Fruit fly (Drosophila melanogaster): ENCODE results near the gene Lk6.
A peak's percentile ranks its signal among the peaks of the same experiment; 100 is the strongest.

Gene Lk6

DNA sequence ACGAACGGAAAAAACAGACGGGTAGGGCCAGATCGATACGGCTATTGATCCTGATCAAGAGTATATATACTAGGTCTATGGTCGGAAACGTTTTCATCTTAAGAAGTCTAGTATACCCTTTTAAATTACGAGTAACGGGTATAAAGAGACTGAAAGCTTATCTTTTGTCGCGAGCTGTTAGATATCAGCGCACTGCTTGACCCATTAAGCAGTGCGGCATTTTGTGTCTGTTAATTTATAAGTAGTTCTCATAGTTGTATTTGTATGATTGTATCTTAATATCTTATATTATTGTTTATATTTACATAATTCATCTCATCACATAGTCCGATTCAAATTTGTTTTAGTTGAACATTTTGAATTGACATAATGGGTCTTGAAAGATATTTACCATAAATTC, 43.4 kb upstream of the Lk6 start:
- peak; percentile 9 for TF ChIP-seq sd (tag; optimal IDR thresholded peaks at IDR 0.05)
- TF ChIP-seq CG4730 (GFP tag; IDR thresholded peaks at IDR 0.05), result no peak
- peak; percentile 58 for TF ChIP-seq exex (tag; optimal IDR thresholded peaks at IDR 0.05)
- no peak for TF ChIP-seq HLH4C (GFP tag; IDR thresholded peaks at IDR 0.05; ENCODE audit: partially characterized antibody)
- no peak for TF ChIP-seq Xbp1 (GFP tag; optimal IDR thresholded peaks at IDR 0.05)
- TF ChIP-seq z (GFP tag; IDR thresholded peaks at IDR 0.05), result no peak
- no peak for TF ChIP-seq Mrtf (GFP tag; IDR thresholded peaks at IDR 0.05)
- no peak for TF ChIP-seq CG7963 (GFP tag; IDR thresholded peaks at IDR 0.05; ENCODE audit: partially characterized antibody)
- no peak for TF ChIP-seq tll (GFP tag; optimal IDR thresholded peaks at IDR 0.05)
- no peak for TF ChIP-seq tap (tag; optimal IDR thresholded peaks at IDR 0.05)
- TF ChIP-seq pzg (GFP tag; optimal IDR thresholded peaks at IDR 0.05), result no peak
- peak; percentile 17 for TF ChIP-seq D19B (GFP tag; optimal IDR thresholded peaks at IDR 0.05)
- no peak for TF ChIP-seq ci (GFP tag; IDR thresholded peaks at IDR 0.05)
- peak; percentile 91 for TF ChIP-seq CG31365 (tag; optimal IDR thresholded peaks at IDR 0.05)
- TF ChIP-seq unc-4 (GFP tag; IDR thresholded peaks at IDR 0.05; ENCODE audit: partially characterized antibody), result no peak
- TF ChIP-seq Jarid2 (GFP tag; optimal IDR thresholded peaks at IDR 0.05), result no peak
- TF ChIP-seq CG10274 (GFP tag; optimal IDR thresholded peaks at IDR 0.05), result no peak
- TF ChIP-seq row (GFP tag; IDR thresholded peaks at IDR 0.05), result peak; percentile 27; the same call in 2 of the 3 replicates
- TF ChIP-seq CG2889 (GFP tag; IDR thresholded peaks at IDR 0.05), result no peak

DNA sequence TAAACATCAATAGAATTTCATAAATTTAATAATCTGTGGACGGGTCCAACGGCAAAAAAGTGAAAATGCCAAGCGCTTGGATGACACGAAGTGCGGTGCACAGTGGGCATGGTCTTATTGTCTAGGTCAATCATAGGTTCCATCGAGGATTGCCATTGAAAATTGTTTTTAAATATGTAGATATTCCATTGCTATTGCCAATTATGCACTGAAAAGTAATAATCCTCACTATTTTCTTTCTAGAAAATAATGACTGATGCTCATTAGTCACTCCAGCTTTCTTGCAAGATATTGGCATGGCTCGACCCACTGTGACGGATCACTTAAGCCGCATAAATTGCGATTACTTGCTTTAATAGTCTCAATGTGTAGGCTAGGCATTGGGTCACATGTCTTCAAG, 42.5 kb upstream of the Lk6 start:
- TF ChIP-seq Taf1 (GFP tag; IDR thresholded peaks at IDR 0.05), result no peak
- TF ChIP-seq ssp (GFP tag; IDR thresholded peaks at IDR 0.05), result no peak
- TF ChIP-seq CG3065 (GFP tag; optimal IDR thresholded peaks at IDR 0.05), result no peak
- peak; percentile 36 for TF ChIP-seq az2 (GFP tag; optimal IDR thresholded peaks at IDR 0.05)
- TF ChIP-seq CG18764 (GFP tag; optimal IDR thresholded peaks at IDR 0.05), result no peak
- no peak for TF ChIP-seq CG5245 (GFP tag; optimal IDR thresholded peaks at IDR 0.05)
- no peak for TF ChIP-seq her (GFP tag; optimal IDR thresholded peaks at IDR 0.05)
- no peak for TF ChIP-seq maf-S (GFP tag; optimal IDR thresholded peaks at IDR 0.05)
- peak; percentile 15 for TF ChIP-seq tin (GFP tag; optimal IDR thresholded peaks at IDR 0.05)
- TF ChIP-seq CTCF (GFP tag; optimal IDR thresholded peaks at IDR 0.05), result no peak
- TF ChIP-seq dpn (GFP tag; optimal IDR thresholded peaks at IDR 0.05), result peak; percentile 20 to 28
- peak; percentile 6 to 26 for TF ChIP-seq Pdp1 (GFP tag; optimal IDR thresholded peaks at IDR 0.05)
- TF ChIP-seq CG15514 (GFP tag; optimal IDR thresholded peaks at IDR 0.05), result no peak
- peak; percentile 34 for TF ChIP-seq grau (tag; optimal IDR thresholded peaks at IDR 0.05)
- TF ChIP-seq CG10543 (GFP tag; optimal IDR thresholded peaks at IDR 0.05), result no peak
- TF ChIP-seq en (GFP tag; optimal IDR thresholded peaks at IDR 0.05), result no peak
- peak; percentile 9 for TF ChIP-seq gsb-n (tag; optimal IDR thresholded peaks at IDR 0.05)
- TF ChIP-seq CG3407 (GFP tag; optimal IDR thresholded peaks at IDR 0.05), result no peak
- TF ChIP-seq CG10321 (GFP tag; IDR thresholded peaks at IDR 0.05), result no peak
- TF ChIP-seq onecut (GFP tag; IDR thresholded peaks at IDR 0.05), result no peak
- no peak for TF ChIP-seq CG32767 (GFP tag; IDR thresholded peaks at IDR 0.05)
- no peak for TF ChIP-seq CG33557 (GFP tag; optimal IDR thresholded peaks at IDR 0.05)
- no peak for TF ChIP-seq CG10654 (GFP tag; optimal IDR thresholded peaks at IDR 0.05)
- TF ChIP-seq gsb (GFP tag; IDR thresholded peaks at IDR 0.05), result no peak
- TF ChIP-seq CG7928 (GFP tag; optimal IDR thresholded peaks at IDR 0.05), result peak; percentile 7
- TF ChIP-seq nerfin-2 (GFP tag; IDR thresholded peaks at IDR 0.05; ENCODE audit: partially characterized antibody), result no peak
- TF ChIP-seq Mes4 (GFP tag; optimal IDR thresholded peaks at IDR 0.05), result no peak
- TF ChIP-seq HHEX (GFP tag; optimal IDR thresholded peaks at IDR 0.05), result no peak
- TF ChIP-seq dmrt11E (tag; optimal IDR thresholded peaks at IDR 0.05), result peak; percentile 14
- TF ChIP-seq Bteb2 (GFP tag; optimal IDR thresholded peaks at IDR 0.05), result no peak
- no peak for TF ChIP-seq CG2129 (GFP tag; IDR thresholded peaks at IDR 0.05; ENCODE audit: partially characterized antibody)
- no peak for TF ChIP-seq CG11247 (GFP tag; IDR thresholded peaks at IDR 0.05)
- TF ChIP-seq sr (GFP tag; IDR thresholded peaks at IDR 0.05), result no peak
